Fruit fly (Drosophila melanogaster): ENCODE results near the gene Pgant2.

- TF ChIP-seq CG8478 (optimal IDR thresholded peaks at IDR 0.05) = no peak
- TF ChIP-seq usp (GFP tag; optimal IDR thresholded peaks at IDR 0.05) = no peak
- no peak for TF ChIP-seq pan (optimal IDR thresholded peaks at IDR 0.05)
- no peak for TF ChIP-seq Dll (optimal IDR thresholded peaks at IDR 0.05)
These were observed 54.0 kb downstream of the Pgant2 start for dm6 chr2L:3372483-3372929.
